Worm (Caenorhabditis elegans) whole organism, L4/young adult: ENCODE results near the gene blos-1.

Experiments
- W03F9.2 ChIP-seq: fragments of 150-350 bp; optimal IDR thresholded peaks from 2 replicates; lab custom pipeline; 2014; ENCODE audit warnings: missing biosample characterization, missing genetic modification characterization
- dao-5 ChIP-seq: sonication (generic microtip); optimal IDR thresholded peaks from 2 replicates; lab custom pipeline; 2016; ENCODE audit warnings: missing genotype, missing genetic modification characterization, moderate library complexity, missing compliant biosample characterization
- him-1 ChIP-seq: sonication (generic microtip); optimal IDR thresholded peaks from 2 replicates; lab custom pipeline; 2016; ENCODE audit warnings: missing genotype, missing genetic modification reagents, missing genetic modification characterization, missing compliant biosample characterization

- TF ChIP-seq him-1 (tag; lab: Kevin White, UChicago) (no peak), dao-5 (tag; lab: Kevin White, UChicago) (no peak), W03F9.2 (tag; lab: Kevin White, UChicago) (no peak)
Measured at ce11 chrIII:10197416-10197815, 14.3 kb downstream of the blos-1 start, which contains the start of gene dod-6.
